Worm (Caenorhabditis elegans): ENCODE results near the gene snt-6.

DNA sequence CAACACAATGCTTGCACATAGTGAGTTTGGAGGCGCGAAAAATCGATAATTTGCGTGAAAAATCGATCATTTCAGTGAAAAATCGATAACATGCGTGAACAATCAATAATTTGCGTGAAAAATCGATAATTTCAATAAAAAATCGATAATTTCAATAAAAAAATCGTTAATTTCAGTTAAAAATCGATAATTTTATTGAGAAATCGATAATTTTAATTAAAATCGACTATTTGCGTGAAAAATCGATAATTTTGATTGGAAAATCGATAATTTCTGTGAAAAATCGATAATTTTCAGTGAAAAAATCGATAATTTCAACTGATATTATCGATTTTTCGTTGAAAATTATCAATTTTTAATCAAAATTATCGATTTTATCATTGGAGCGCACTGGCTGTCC is 26.0 kb downstream of the snt-6 start:
- TF ChIP-seq flt-1 (GFP tag; IDR thresholded peaks at IDR 0.05) = no peak
- no peak for TF ChIP-seq klf-2 (GFP tag; conservative IDR thresholded peaks at IDR 0.05)

Data from whole organism, midembryonic.